Worm (Caenorhabditis elegans) whole organism, midembryonic: ENCODE measurements around the gene F54B11.5.

ENCODE experiments used
- flt-1 ChIP-seq: fragments of 200-800 bp; sonication (Bioruptor generic); IDR thresholded peaks from 2 replicates; pipeline ENCODE4 v1.3.6; 2022; ENCODE audit warnings: missing genetic modification characterization, missing compliant biosample characterization
- ztf-23 ChIP-seq: fragments of 200-800 bp; sonication (Bioruptor generic); IDR thresholded peaks from 2 replicates; pipeline ENCODE4 v1.3.6; 2022; ENCODE audit warnings: missing genetic modification reagents, missing genetic modification characterization, missing compliant biosample characterization

DNA sequence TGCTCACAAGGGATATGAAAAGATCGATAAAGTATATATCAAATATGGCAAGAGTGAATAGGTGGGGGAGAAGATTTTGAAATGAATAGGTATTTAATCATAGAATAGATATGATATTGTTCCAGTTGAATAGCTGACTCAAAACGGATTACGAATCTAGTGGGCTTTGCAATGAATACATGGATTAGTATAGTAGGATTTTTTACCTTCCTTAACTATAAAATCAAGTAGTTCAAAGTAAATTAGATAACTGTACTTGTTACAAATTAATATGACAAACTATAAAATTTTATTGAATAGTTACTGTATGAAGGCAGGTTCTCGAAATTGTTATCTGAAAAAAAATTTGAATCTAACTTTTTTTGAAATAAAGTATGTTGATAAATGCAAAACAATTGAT is 45.0 kb downstream of the F54B11.5 start, which contains the start of gene odr-1:
- no peak for TF ChIP-seq ztf-23
- TF ChIP-seq flt-1 (GFP tag; lab: Robert Waterston, UW), result no peak
